Fruit fly (Drosophila melanogaster): Measurements from ENCODE around the gene CG31036.

CG31036 gene

dm6 chr3R:29866706-29867105 lies 41.2 kb upstream of the CG31036 start (continued):
- no peak for TF ChIP-seq ken (GFP tag; IDR thresholded peaks at IDR 0.05)
- no peak for TF ChIP-seq CG2712 (tag; optimal IDR thresholded peaks at IDR 0.05)
- TF ChIP-seq Hr39 (optimal IDR thresholded peaks at IDR 0.05): no peak
- TF ChIP-seq Meics (GFP tag; optimal IDR thresholded peaks at IDR 0.05): peak; percentile 2
- TF ChIP-seq CG13296 (GFP tag; optimal IDR thresholded peaks at IDR 0.05): peak; percentile 14
- no peak for TF ChIP-seq Doc3 (GFP tag; IDR thresholded peaks at IDR 0.05; ENCODE audit: partially characterized antibody)
- TF ChIP-seq sisA (GFP tag; IDR thresholded peaks at IDR 0.05): no peak
- no peak for TF ChIP-seq CG2875 (GFP tag; optimal IDR thresholded peaks at IDR 0.05)
- no peak for TF ChIP-seq CG42726 (GFP tag; IDR thresholded peaks at IDR 0.05; ENCODE audit: partially characterized antibody)
- peak; percentile 3 for TF ChIP-seq sens (GFP tag)
- no peak for TF ChIP-seq CG11696 (GFP tag; IDR thresholded peaks at IDR 0.05)
- TF ChIP-seq Aef1 (GFP tag; IDR thresholded peaks at IDR 0.05): no peak
- no peak for TF ChIP-seq CoRest (tag; optimal IDR thresholded peaks at IDR 0.05)
- peak; percentile 5 for TF ChIP-seq CG3281 (GFP tag; optimal IDR thresholded peaks at IDR 0.05)
- no peak for TF ChIP-seq Sry-δ (GFP tag; optimal IDR thresholded peaks at IDR 0.05)
- peak; percentile 15 for TF ChIP-seq HHEX (GFP tag; optimal IDR thresholded peaks at IDR 0.05)
- TF ChIP-seq C15 (GFP tag; IDR thresholded peaks at IDR 0.05): no peak
- TF ChIP-seq CG3407 (GFP tag; optimal IDR thresholded peaks at IDR 0.05): no peak
- TF ChIP-seq caup (GFP tag; optimal IDR thresholded peaks at IDR 0.05; ENCODE audit: severe bottlenecking): peak; percentile 14
- TF ChIP-seq CG7271 (tag; optimal IDR thresholded peaks at IDR 0.05): no peak
- TF ChIP-seq CG14667 (GFP tag; IDR thresholded peaks at IDR 0.05): no peak
- no peak for TF ChIP-seq CG11247 (GFP tag; IDR thresholded peaks at IDR 0.05)
- peak in 1 of 2 experiments; percentile 7 for TF ChIP-seq Eip74EF (GFP tag; optimal IDR thresholded peaks at IDR 0.05)
- no peak for TF ChIP-seq CG15601 (tag; optimal IDR thresholded peaks at IDR 0.05)
- no peak for TF ChIP-seq CG31388 (GFP tag; optimal IDR thresholded peaks at IDR 0.05)
- TF ChIP-seq hbn (GFP tag; IDR thresholded peaks at IDR 0.05; ENCODE audit: partially characterized antibody): no peak
- TF ChIP-seq CG6791 (GFP tag; IDR thresholded peaks at IDR 0.05; ENCODE audit: partially characterized antibody): no peak
- TF ChIP-seq pan (optimal IDR thresholded peaks at IDR 0.05): no peak
- no peak for TF ChIP-seq pan (GFP tag; optimal IDR thresholded peaks at IDR 0.05 in 1 of 2, IDR thresholded peaks at IDR 0.05 in 1 of 2)
- peak; percentile 29 for TF ChIP-seq CG2678 (tag; optimal IDR thresholded peaks at IDR 0.05)
- no peak for TF ChIP-seq NfI (GFP tag; optimal IDR thresholded peaks at IDR 0.05)
- no peak for TF ChIP-seq rib (GFP tag; IDR thresholded peaks at IDR 0.05)
- TF ChIP-seq ato (GFP tag; IDR thresholded peaks at IDR 0.05; ENCODE audit: partially characterized antibody): no peak
- TF ChIP-seq CG7556 (GFP tag; optimal IDR thresholded peaks at IDR 0.05): no peak
- TF ChIP-seq Fer1 (GFP tag; optimal IDR thresholded peaks at IDR 0.05): peak; percentile 58
- peak; percentile 31 for TF ChIP-seq Hand (GFP tag; optimal IDR thresholded peaks at IDR 0.05)
- no peak for TF ChIP-seq pros (GFP tag; optimal IDR thresholded peaks at IDR 0.05)
- no peak for TF ChIP-seq CG2129 (GFP tag; IDR thresholded peaks at IDR 0.05; ENCODE audit: partially characterized antibody)
- peak; percentile 45 for TF ChIP-seq Hmr (GFP tag; optimal IDR thresholded peaks at IDR 0.05)
- no peak for TF ChIP-seq fd102C (GFP tag; optimal IDR thresholded peaks at IDR 0.05)
- TF ChIP-seq tx (GFP tag; optimal IDR thresholded peaks at IDR 0.05): no peak
- no peak for TF ChIP-seq CG2199 (GFP tag; IDR thresholded peaks at IDR 0.05)
- TF ChIP-seq CG6813 (GFP tag; optimal IDR thresholded peaks at IDR 0.05): no peak
- no peak for TF ChIP-seq CG15011 (GFP tag; optimal IDR thresholded peaks at IDR 0.05)
- no peak for TF ChIP-seq Spps (tag; optimal IDR thresholded peaks at IDR 0.05)
- no peak for TF ChIP-seq H2.0 (GFP tag; IDR thresholded peaks at IDR 0.05)
